Fruit fly (Drosophila melanogaster): ENCODE data around the gene Hipk.

The Hipk gene

DNA sequence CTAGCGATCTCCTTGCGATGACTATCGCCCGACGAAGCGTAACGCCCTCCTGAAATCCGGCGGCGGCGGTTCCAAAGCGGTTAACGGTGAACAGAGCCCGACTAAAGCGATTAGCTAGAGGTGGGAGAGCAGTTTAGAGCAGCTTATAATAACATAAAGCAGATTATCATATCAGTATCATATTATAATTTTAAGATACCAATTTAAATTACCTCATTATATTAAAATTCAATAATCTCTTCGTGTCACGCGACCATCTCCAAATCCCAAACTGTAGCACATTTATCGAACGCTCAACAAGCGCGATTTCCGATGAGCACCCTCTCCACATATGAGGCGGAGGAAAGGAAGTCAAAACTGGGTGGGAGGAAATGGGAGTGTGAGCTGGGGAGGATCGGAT, 9.1 kb upstream of the Hipk start (continued):
- TF ChIP-seq pnt (GFP tag; optimal IDR thresholded peaks at IDR 0.05), result no peak
- TF ChIP-seq CG14441 (GFP tag; IDR thresholded peaks at IDR 0.05), result no peak
- TF ChIP-seq CG11560 (tag; IDR thresholded peaks at IDR 0.05), result no peak
- TF ChIP-seq PHDP (tag; optimal IDR thresholded peaks at IDR 0.05), result peak; percentile 3
- no peak for TF ChIP-seq tll (GFP tag; optimal IDR thresholded peaks at IDR 0.05)
- no peak for TF ChIP-seq Bgb (GFP tag; IDR thresholded peaks at IDR 0.05; ENCODE audit: partially characterized antibody)
- TF ChIP-seq Sry-δ (GFP tag; optimal IDR thresholded peaks at IDR 0.05), result no peak

DNA sequence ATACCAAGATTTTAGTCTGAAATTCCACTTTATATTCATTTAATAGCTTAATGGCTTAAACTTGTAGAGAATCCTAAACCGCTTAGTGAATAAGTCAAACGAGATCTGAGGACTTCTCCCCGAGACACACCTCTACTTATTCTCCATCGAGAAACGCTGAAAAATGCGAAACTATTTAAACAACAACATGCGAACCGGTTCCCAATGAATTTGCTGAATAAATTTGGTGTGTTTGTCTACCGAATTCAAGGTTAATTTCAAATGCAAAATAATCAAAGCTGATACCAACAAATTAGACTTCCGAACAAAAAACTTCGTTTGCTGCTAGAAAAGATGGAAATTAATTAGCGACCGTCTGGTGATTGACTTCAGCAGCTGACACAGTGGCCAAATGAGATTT, 6.8 kb upstream of the Hipk start:
- TF ChIP-seq CG13894 (tag; optimal IDR thresholded peaks at IDR 0.05) (peak; percentile 87), chinmo (GFP tag; IDR thresholded peaks at IDR 0.05; ENCODE audit: partially characterized antibody) (0 out of 4 replicates have a peak, but pooled peaks have one; percentile 75), vvl (GFP tag; IDR thresholded peaks at IDR 0.05) (peak; percentile 37; the same call in 1 of the 2 replicates), CG10147 (GFP tag; optimal IDR thresholded peaks at IDR 0.05) (no peak), jumu (GFP tag; optimal IDR thresholded peaks at IDR 0.05) (no peak), sd (tag; optimal IDR thresholded peaks at IDR 0.05) (peak; percentile 64), abd-A (tag; optimal IDR thresholded peaks at IDR 0.05) (peak; percentile 65)

DNA sequence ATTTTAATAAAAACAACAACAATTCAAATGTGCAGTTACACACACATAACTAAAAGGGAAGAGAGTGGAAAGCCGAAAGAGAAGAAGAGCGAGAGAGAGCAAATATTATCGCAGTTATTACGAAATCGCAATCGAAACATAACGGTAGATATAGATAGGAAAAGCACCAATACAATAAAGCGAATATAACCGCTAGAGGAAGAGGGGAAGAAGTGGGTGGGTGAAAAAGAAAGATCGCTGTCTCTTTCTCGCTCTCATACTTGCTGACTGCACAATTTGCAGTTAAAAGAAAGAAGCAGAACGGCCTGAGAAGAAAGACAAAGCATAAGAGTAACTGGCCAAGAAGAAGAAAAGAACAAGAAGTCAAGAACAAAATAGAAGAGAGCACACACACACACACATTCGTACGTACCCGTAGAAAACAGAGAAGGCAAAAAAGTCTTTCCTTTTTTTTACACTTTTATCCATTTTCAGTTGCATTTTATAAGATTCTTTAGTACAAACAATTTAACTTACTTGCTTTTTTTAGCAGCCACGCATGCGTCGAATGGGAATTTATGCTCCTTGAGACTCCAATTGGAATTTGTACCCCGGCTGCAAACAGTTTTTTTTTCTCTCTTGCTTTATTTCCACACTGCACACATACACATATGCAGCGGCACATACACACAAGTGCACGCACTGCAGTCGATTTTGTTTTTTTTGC, 3.3 kb upstream of the Hipk start:
- TF ChIP-seq CG6765 (GFP tag; optimal IDR thresholded peaks at IDR 0.05) (no peak), mirr (GFP tag; optimal IDR thresholded peaks at IDR 0.05) (no peak), insv (GFP tag; optimal IDR thresholded peaks at IDR 0.05) (peak; percentile 70 to 95), nerfin-1 (tag; optimal IDR thresholded peaks at IDR 0.05) (no peak), kay (GFP tag; optimal IDR thresholded peaks at IDR 0.05) (no peak), CG11696 (GFP tag; IDR thresholded peaks at IDR 0.05) (no peak), tll (GFP tag; optimal IDR thresholded peaks at IDR 0.05) (peak in 1 of 2 experiments; percentile 42), CG8388 (GFP tag; optimal IDR thresholded peaks at IDR 0.05) (no peak), Aef1 (GFP tag; IDR thresholded peaks at IDR 0.05) (no peak), CG7372 (GFP tag; IDR thresholded peaks at IDR 0.05) (no peak), yki (optimal IDR thresholded peaks at IDR 0.05) (no peak), Drgx (GFP tag; IDR thresholded peaks at IDR 0.05) (peak; percentile 49), Hey (tag; optimal IDR thresholded peaks at IDR 0.05) (no peak), CG11093 (GFP tag; IDR thresholded peaks at IDR 0.05) (no peak), Opbp (GFP tag; IDR thresholded peaks at IDR 0.05; ENCODE audit: partially characterized antibody) (peak; percentile 19; the same call in 1 of the 3 replicates), chn (GFP tag; optimal IDR thresholded peaks at IDR 0.05) (no peak), CG10321 (GFP tag; IDR thresholded peaks at IDR 0.05) (peak; percentile 54), CG15011 (GFP tag; optimal IDR thresholded peaks at IDR 0.05) (no peak), CG8089 (GFP tag; optimal IDR thresholded peaks at IDR 0.05) (no peak), corto (GFP tag; optimal IDR thresholded peaks at IDR 0.05) (no peak), Lim3 (GFP tag; IDR thresholded peaks at IDR 0.05) (no peak), CG17361 (GFP tag; IDR thresholded peaks at IDR 0.05) (no peak), Trl (optimal IDR thresholded peaks at IDR 0.05) (peak; percentile 29 to 54), Trl (GFP tag; optimal IDR thresholded peaks at IDR 0.05) (no peak), CG18011 (GFP tag; optimal IDR thresholded peaks at IDR 0.05) (no peak), Pdp1 (GFP tag; optimal IDR thresholded peaks at IDR 0.05) (peak in 1 of 2 experiments; percentile 24), CG10543 (GFP tag; optimal IDR thresholded peaks at IDR 0.05) (no peak), ara (GFP tag; IDR thresholded peaks at IDR 0.05) (0 out of 2 replicates have a peak, but pooled peaks have one; percentile 31), ap (GFP tag; IDR thresholded peaks at IDR 0.05) (no peak), Nf-YC (tag; optimal IDR thresholded peaks at IDR 0.05) (peak; percentile 32), bigmax (GFP tag; optimal IDR thresholded peaks at IDR 0.05) (no peak), Dref (GFP tag; IDR thresholded peaks at IDR 0.05) (no peak), nau (GFP tag; optimal IDR thresholded peaks at IDR 0.05) (no peak), sna (GFP tag; IDR thresholded peaks at IDR 0.05; ENCODE audit: partially characterized antibody) (no peak)

All from whole organism, embryonic.